Worm (Caenorhabditis elegans): ENCODE data around the gene C01G5.4.

Gene C01G5.4

ce11 chrIV:6526522-6526921 is 5.0 kb upstream of the C01G5.4 start (continued):
- no peak for TF ChIP-seq akir-1 (GFP tag; optimal IDR thresholded peaks at IDR 0.05)
- no peak for TF ChIP-seq aptf-3 (GFP tag; IDR thresholded peaks at IDR 0.05)
- no peak for TF ChIP-seq pha-4 (tag; optimal IDR thresholded peaks at IDR 0.05)
- TF ChIP-seq die-1 (tag; optimal IDR thresholded peaks at IDR 0.05), result peak; percentile 4
- TF ChIP-seq egl-44 (GFP tag; IDR thresholded peaks at IDR 0.05), result 0 out of 2 replicates have a peak, but pooled peaks have one; percentile 23
- peak; percentile 34; the same call in 1 of the 2 replicates for TF ChIP-seq hmg-1.2 (GFP tag; IDR thresholded peaks at IDR 0.05)
- TF ChIP-seq ceh-91 (GFP tag; IDR thresholded peaks at IDR 0.05), result no peak
- peak; percentile 85; the same call in 1 of the 2 replicates for TF ChIP-seq ceh-58 (GFP tag; IDR thresholded peaks at IDR 0.05)
- no peak for TF ChIP-seq F10E7.11 (tag; optimal IDR thresholded peaks at IDR 0.05)
- TF ChIP-seq F52B5.7 (tag; optimal IDR thresholded peaks at IDR 0.05), result peak; percentile 41
- peak; percentile 19 for TF ChIP-seq zim-3 (tag; optimal IDR thresholded peaks at IDR 0.05)
- no peak for TF ChIP-seq T26A5.8 (tag; optimal IDR thresholded peaks at IDR 0.05)
- no peak for TF ChIP-seq K12H6.12 (tag; optimal IDR thresholded peaks at IDR 0.05)
- no peak for TF ChIP-seq F55B11.4 (tag; optimal IDR thresholded peaks at IDR 0.05; ENCODE audit: borderline replicate concordance, insufficient read depth)
- no peak for TF ChIP-seq bed-2 (GFP tag; IDR thresholded peaks at IDR 0.05)
- peak; percentile 59 for TF ChIP-seq unc-130 (GFP tag; optimal IDR thresholded peaks at IDR 0.05)
- TF ChIP-seq ztf-18 (tag; optimal IDR thresholded peaks at IDR 0.05), result no peak
- no peak for TF ChIP-seq hlh-12 (tag; optimal IDR thresholded peaks at IDR 0.05)
- no peak for TF ChIP-seq unc-62 (GFP tag; optimal IDR thresholded peaks at IDR 0.05)
- peak; percentile 22 for TF ChIP-seq snpc-1.3 (tag; optimal IDR thresholded peaks at IDR 0.05; ENCODE audit: insufficient read depth)
- no peak for TF ChIP-seq ztf-26 (tag; optimal IDR thresholded peaks at IDR 0.05)
- TF ChIP-seq snpc-3.4 (tag; optimal IDR thresholded peaks at IDR 0.05), result peak; percentile 19
- TF ChIP-seq efl-1 (GFP tag; optimal IDR thresholded peaks at IDR 0.05), result no peak
- TF ChIP-seq Y79H2A.3 (GFP tag; conservative IDR thresholded peaks at IDR 0.05), result no peak; the same call in 1 of the 2 replicates
- no peak for TF ChIP-seq ccch-3 (GFP tag; optimal IDR thresholded peaks at IDR 0.05)
- no peak for TF ChIP-seq sptf-2 (GFP tag; optimal IDR thresholded peaks at IDR 0.05)
- no peak for TF ChIP-seq rpc-1 (optimal IDR thresholded peaks at IDR 0.05)
- TF ChIP-seq rpc-1 (tag; optimal IDR thresholded peaks at IDR 0.05), result no peak
- TF ChIP-seq lsl-1 (GFP tag; optimal IDR thresholded peaks at IDR 0.05), result peak; percentile 8
- TF ChIP-seq B0261.1 (tag; optimal IDR thresholded peaks at IDR 0.05), result no peak
- TF ChIP-seq pbrm-1 (GFP tag; IDR thresholded peaks at IDR 0.05), result 0 out of 2 replicates have a peak, but pooled peaks have one; percentile 52
- no peak for TF ChIP-seq attf-3 (GFP tag; conservative IDR thresholded peaks at IDR 0.05)
- TF ChIP-seq egrh-3 (GFP tag; IDR thresholded peaks at IDR 0.05), result no peak
- TF ChIP-seq B0336.3 (GFP tag; IDR thresholded peaks at IDR 0.05), result peak; percentile 63; the same call in 1 of the 2 replicates
- no peak for TF ChIP-seq ztf-3 (GFP tag; optimal IDR thresholded peaks at IDR 0.05)
- peak in 1 of 2 experiments; percentile 44 for TF ChIP-seq rec-8 (tag; optimal IDR thresholded peaks at IDR 0.05)
- TF ChIP-seq K11D2.4 (GFP tag; IDR thresholded peaks at IDR 0.05), result no peak
- no peak for TF ChIP-seq aptf-2 (GFP tag; conservative IDR thresholded peaks at IDR 0.05)
- no peak for TF ChIP-seq attf-5 (GFP tag; optimal IDR thresholded peaks at IDR 0.05)
- TF ChIP-seq hrde-1 (tag; optimal IDR thresholded peaks at IDR 0.05; ENCODE audit: borderline replicate concordance), result peak; percentile 80
- TF ChIP-seq let-607 (tag; optimal IDR thresholded peaks at IDR 0.05), result no peak
- TF ChIP-seq nfya-1 (tag; optimal IDR thresholded peaks at IDR 0.05; ENCODE audit: borderline replicate concordance, insufficient read depth), result no peak
- peak; percentile 59 for TF ChIP-seq ceh-100 (GFP tag; IDR thresholded peaks at IDR 0.05)
- no peak for TF ChIP-seq C06A6.2 (GFP tag; conservative IDR thresholded peaks at IDR 0.05)
- peak; percentile 74 for TF ChIP-seq madf-6 (GFP tag; IDR thresholded peaks at IDR 0.05)
- TF ChIP-seq cebp-2 (GFP tag; IDR thresholded peaks at IDR 0.05), result 0 out of 2 replicates have a peak, but pooled peaks have one; percentile 72
- peak; percentile 68 for TF ChIP-seq hsf-1 (GFP tag; IDR thresholded peaks at IDR 0.05)
- TF ChIP-seq B0035.1 (tag; optimal IDR thresholded peaks at IDR 0.05), result no peak

All from whole organism, young adult.